Worm (Caenorhabditis elegans) whole organism, L4/young adult: ENCODE data around the gene F23A7.8.

Experiments used
- W03F9.2 ChIP-seq: fragments of 150-350 bp; optimal IDR thresholded peaks from 2 replicates; lab custom pipeline; 2014; ENCODE audit warnings: missing biosample characterization, missing genetic modification characterization
- dao-5 ChIP-seq: sonication (generic microtip); optimal IDR thresholded peaks from 2 replicates; lab custom pipeline; 2016; ENCODE audit warnings: missing genotype, missing genetic modification characterization, moderate library complexity, missing compliant biosample characterization

ce11 chrX:16205880-16206279, 7.3 kb upstream of the F23A7.8 start:
- peak; percentile 47 for TF ChIP-seq W03F9.2 (tag; lab: Kevin White, UChicago)
- no peak for TF ChIP-seq dao-5 (tag; lab: Kevin White, UChicago)
